Worm (Caenorhabditis elegans): ENCODE measurements around the gene C27D8.1.

- TF ChIP-seq hnd-1 (tag; optimal IDR thresholded peaks at IDR 0.05), result no peak
- no peak for TF ChIP-seq pes-1 (GFP tag; IDR thresholded peaks at IDR 0.05)
- TF ChIP-seq ama-1 (optimal IDR thresholded peaks at IDR 0.05), result no peak
- TF ChIP-seq F13C5.2 (tag; optimal IDR thresholded peaks at IDR 0.05), result no peak
- no peak for TF ChIP-seq tbx-11 (GFP tag; IDR thresholded peaks at IDR 0.05)
- TF ChIP-seq ceh-13 (GFP tag; optimal IDR thresholded peaks at IDR 0.05), result no peak
- no peak for TF ChIP-seq aly-1 (tag; optimal IDR thresholded peaks at IDR 0.05)
- no peak for TF ChIP-seq ets-7 (tag; optimal IDR thresholded peaks at IDR 0.05)
- no peak for TF ChIP-seq tbx-37 (GFP tag; conservative IDR thresholded peaks at IDR 0.05)
- no peak for TF ChIP-seq scrt-1 (GFP tag; IDR thresholded peaks at IDR 0.05)
- TF ChIP-seq hmg-4 (GFP tag; optimal IDR thresholded peaks at IDR 0.05), result no peak
- 0 out of 2 replicates have a peak, but pooled peaks have one; percentile 31 for TF ChIP-seq sea-1 (GFP tag; conservative IDR thresholded peaks at IDR 0.05)
These were observed 27.9 kb upstream of the C27D8.1 start for ce11 chrIV:12689709-12690142.
